Fruit fly (Drosophila melanogaster): ENCODE measurements around the gene CG15452.

- TF ChIP-seq fd96Ca (GFP tag; IDR thresholded peaks at IDR 0.05) (no peak), CG34367 (tag; optimal IDR thresholded peaks at IDR 0.05) (no peak), Ets98B (GFP tag; IDR thresholded peaks at IDR 0.05) (no peak), CG17806 (tag; optimal IDR thresholded peaks at IDR 0.05) (no peak), CG15710 (tag; optimal IDR thresholded peaks at IDR 0.05) (no peak), CG8159 (tag; optimal IDR thresholded peaks at IDR 0.05) (no peak), CG12605 (GFP tag; IDR thresholded peaks at IDR 0.05) (no peak), CG32121 (GFP tag; IDR thresholded peaks at IDR 0.05) (no peak)
These were observed 32.4 kb downstream of the CG15452 start for dm6 chrX:20713317-20713716.
